Fruit fly (Drosophila melanogaster) whole organism, pupa: ENCODE data around the gene CG5853.

Source experiments
- CG10348 ChIP-seq: fragments of 200-800 bp; sonication (Bioruptor generic); IDR thresholded peaks from 2 replicates; pipeline ENCODE4 v1.3.6; 2022; ENCODE audit warnings: missing biosample characterization, missing genetic modification characterization
- CG14655 ChIP-seq: fragments of 200-800 bp; sonication (Bioruptor generic); optimal IDR thresholded peaks from 3 replicates; lab custom pipeline; 2017; ENCODE audit warnings: mild to moderate bottlenecking, missing biosample characterization, missing genetic modification reagents, missing genetic modification characterization
- CG17806 ChIP-seq: fragments of 200-800 bp; sonication (Bioruptor generic); optimal IDR thresholded peaks from 2 replicates; lab custom pipeline; 2018; ENCODE audit warnings: missing biosample characterization, mild to moderate bottlenecking, missing genetic modification characterization, moderate library complexity
- CG4496 ChIP-seq: fragments of 200-800 bp; sonication (Bioruptor generic); IDR thresholded peaks from 3 replicates; pipeline ENCODE4 v1.3.6; 2022; ENCODE audit warnings: missing biosample characterization, missing genetic modification characterization
- CG8159 ChIP-seq: fragments of 200-800 bp; sonication (Bioruptor generic); optimal IDR thresholded peaks from 3 replicates; lab custom pipeline; 2018; ENCODE audit warnings: missing biosample characterization, mild to moderate bottlenecking, missing genetic modification characterization, moderate library complexity
- CG9948 ChIP-seq: fragments of 200-800 bp; sonication (Bioruptor generic); optimal IDR thresholded peaks from 2 replicates; lab custom pipeline; 2018; ENCODE audit warnings: missing biosample characterization, mild to moderate bottlenecking, missing genetic modification characterization, moderate library complexity
- EcR ChIP-seq: fragments of 200-800 bp; sonication (Bioruptor generic); optimal IDR thresholded peaks from 3 replicates; lab custom pipeline; 2019; ENCODE audit warnings: missing biosample characterization, missing genetic modification characterization, mild to moderate bottlenecking, moderate library complexity, missing genetic modification reagents
- Ets98B ChIP-seq: fragments of 200-800 bp; sonication (Bioruptor generic); IDR thresholded peaks from 2 replicates; pipeline ENCODE4 v1.3.6; 2022; ENCODE audit warnings: missing biosample characterization, missing genetic modification characterization
- gl ChIP-seq: fragments of 200-800 bp; sonication (Bioruptor generic); optimal IDR thresholded peaks from 2 replicates; lab custom pipeline; 2018; ENCODE audit warnings: missing biosample characterization, mild to moderate bottlenecking, missing genetic modification characterization

DNA sequence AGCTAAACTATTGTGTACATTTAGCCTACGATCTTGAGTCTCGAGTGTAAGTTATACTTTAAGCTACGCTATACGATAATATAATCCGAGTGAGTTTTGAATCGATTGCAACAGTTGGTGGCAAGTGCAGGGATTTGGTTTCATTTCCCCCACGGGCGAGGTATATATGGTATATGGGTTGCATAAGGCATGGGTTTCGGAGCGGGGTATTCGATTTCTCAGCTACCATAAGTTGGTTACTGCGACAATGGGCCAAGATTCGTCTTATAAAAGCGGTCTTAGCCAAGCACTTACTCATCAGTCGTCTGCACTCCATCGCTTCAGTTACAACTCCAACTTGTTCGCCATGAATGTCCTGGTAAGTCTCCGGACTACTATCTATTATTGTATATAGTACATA lies 17.2 kb downstream of the CG5853 start, which contains the start of gene CG42367:
- no peak for TF ChIP-seq CG10348 (GFP tag; lab: Robert Waterston, UW)
- TF ChIP-seq CG14655 (GFP tag; lab: Kevin White, UChicago), result no peak
- TF ChIP-seq CG8159 (tag; lab: Kevin White, UChicago), result no peak
- TF ChIP-seq EcR (GFP tag; lab: Kevin White, UChicago), result no peak
- no peak for TF ChIP-seq gl (tag; lab: Kevin White, UChicago)
- no peak for TF ChIP-seq CG4496
- no peak for TF ChIP-seq CG9948 (tag; lab: Kevin White, UChicago)
- TF ChIP-seq Ets98B (GFP tag; lab: Robert Waterston, UW), result no peak
- TF ChIP-seq CG17806 (tag; lab: Kevin White, UChicago), result no peak
